Worm (Caenorhabditis elegans) whole organism, L2 larva: Measurements from ENCODE around the gene cyp-35A1.

Source experiments
- R02D3.7 ChIP-seq: fragments of 150-350 bp; optimal IDR thresholded peaks from 2 replicates; lab custom pipeline; 2014; ENCODE audit warnings: missing biosample characterization, missing genetic modification characterization
- Y55F3AM.14 ChIP-seq: fragments of 200-800 bp; sonication (Bioruptor generic); optimal IDR thresholded peaks from 2 replicates; lab custom pipeline; 2018; ENCODE audit warnings: mild to moderate bottlenecking, missing genetic modification characterization, missing compliant biosample characterization
- alr-1 ChIP-seq: fragments of 150-350 bp; optimal IDR thresholded peaks from 2 replicates; lab custom pipeline; 2014; ENCODE audit warnings: missing biosample characterization, missing genetic modification characterization
- aly-2 ChIP-seq: fragments of 150-350 bp; optimal IDR thresholded peaks from 2 replicates; lab custom pipeline; 2014; ENCODE audit warnings: missing biosample characterization, missing genetic modification characterization
- ama-1 ChIP-seq: fragments of 150-350 bp; optimal IDR thresholded peaks from 2 replicates; lab custom pipeline; 2018; ENCODE audit warnings: inconsistent platforms
- blmp-1 ChIP-seq: sonication (generic microtip); optimal IDR thresholded peaks from 2 replicates; lab custom pipeline; 2017; ENCODE audit warnings: missing genetic modification characterization, mild to moderate bottlenecking, missing compliant biosample characterization, antibody characterized with exemption, moderate library complexity; ENCODE audit not compliant: insufficient read depth
- ceh-16 ChIP-seq: fragments of 150-350 bp; optimal IDR thresholded peaks from 2 replicates; lab custom pipeline; 2014; ENCODE audit warnings: missing biosample characterization, missing genetic modification characterization
- crh-2 ChIP-seq: sonication (generic microtip); optimal IDR thresholded peaks from 2 replicates; lab custom pipeline; 2017; ENCODE audit warnings: missing biosample characterization, missing genetic modification characterization
- dmd-4 ChIP-seq: sonication (generic microtip); optimal IDR thresholded peaks from 2 replicates; lab custom pipeline; 2017; ENCODE audit warnings: missing biosample characterization, missing genetic modification characterization
- elt-1 ChIP-seq: fragments of 150-350 bp; optimal IDR thresholded peaks from 2 replicates; lab custom pipeline; 2014; ENCODE audit warnings: missing biosample characterization, missing genetic modification characterization
- fos-1 ChIP-seq: fragments of 150-350 bp; optimal IDR thresholded peaks from 2 replicates; lab custom pipeline; 2014; ENCODE audit warnings: missing biosample characterization, missing genetic modification characterization
- gmeb-1 ChIP-seq: fragments of 150-350 bp; optimal IDR thresholded peaks from 2 replicates; lab custom pipeline; 2014; ENCODE audit warnings: missing biosample characterization, missing genetic modification characterization
- lin-13 ChIP-seq: fragments of 150-350 bp; optimal IDR thresholded peaks from 2 replicates; lab custom pipeline; 2014; ENCODE audit warnings: missing biosample characterization, missing genetic modification reagents, missing genetic modification characterization
- lin-39 ChIP-seq: fragments of 150-350 bp; optimal IDR thresholded peaks from 2 replicates; lab custom pipeline; 2014; ENCODE audit warnings: missing biosample characterization, missing genetic modification reagents, missing genetic modification characterization
- mab-5 ChIP-seq: fragments of 150-350 bp; optimal IDR thresholded peaks from 2 replicates; lab custom pipeline; 2014; ENCODE audit warnings: missing biosample characterization, missing genetic modification characterization
- mbf-1 ChIP-seq: sonication (generic microtip); optimal IDR thresholded peaks from 2 replicates; lab custom pipeline; 2017; ENCODE audit warnings: missing biosample characterization, missing genetic modification characterization
- nhr-10 ChIP-seq: sonication (generic microtip); optimal IDR thresholded peaks from 2 replicates; lab custom pipeline; 2017; ENCODE audit warnings: missing biosample characterization, missing genetic modification characterization
- nhr-11 ChIP-seq: fragments of 150-350 bp; optimal IDR thresholded peaks from 2 replicates; lab custom pipeline; 2014; ENCODE audit warnings: missing biosample characterization, missing genetic modification characterization
- nhr-12 ChIP-seq: fragments of 150-350 bp; optimal IDR thresholded peaks from 2 replicates; lab custom pipeline; 2014; ENCODE audit warnings: missing biosample characterization, missing genetic modification characterization
- nhr-129 ChIP-seq: fragments of 150-350 bp; optimal IDR thresholded peaks from 2 replicates; lab custom pipeline; 2014; ENCODE audit warnings: missing biosample characterization, missing genetic modification characterization
- nhr-21 ChIP-seq: fragments of 150-350 bp; optimal IDR thresholded peaks from 2 replicates; lab custom pipeline; 2014; ENCODE audit warnings: missing biosample characterization, missing genetic modification characterization
- nhr-23 ChIP-seq: fragments of 150-350 bp; optimal IDR thresholded peaks from 2 replicates; lab custom pipeline; 2014; ENCODE audit warnings: missing biosample characterization, missing genetic modification reagents, missing genetic modification characterization
- nhr-25 ChIP-seq: fragments of 150-350 bp; sonication (generic microtip); optimal IDR thresholded peaks from 3 replicates; lab custom pipeline; 2014; ENCODE audit warnings: missing biosample characterization, missing genetic modification characterization
- nhr-6 ChIP-seq: fragments of 150-350 bp; optimal IDR thresholded peaks from 2 replicates; lab custom pipeline; 2014; ENCODE audit warnings: missing biosample characterization, missing genetic modification characterization
- nhr-77 ChIP-seq: fragments of 150-350 bp; optimal IDR thresholded peaks from 2 replicates; lab custom pipeline; 2014; ENCODE audit warnings: missing biosample characterization, missing genetic modification characterization
- peb-1 ChIP-seq: fragments of 150-350 bp; optimal IDR thresholded peaks from 2 replicates; lab custom pipeline; 2014; ENCODE audit warnings: missing biosample characterization, missing genetic modification characterization
- skn-1 ChIP-seq: sonication (generic microtip); optimal IDR thresholded peaks from 2 replicates; lab custom pipeline; 2017; ENCODE audit warnings: missing biosample characterization, missing genetic modification characterization
- sma-9 ChIP-seq, 2 experiments: fragments of 150-350 bp in 1 of 2; sonication (generic microtip) in 1 of 2; optimal IDR thresholded peaks; 2 replicates each; lab custom pipeline; 2014 to 2016; ENCODE audit warnings: missing genetic modification characterization in 2 of 2, mild to moderate bottlenecking in 1 of 2, missing biosample characterization in 1 of 2, missing compliant biosample characterization in 1 of 2, missing genetic modification reagents in 1 of 2, moderate library complexity in 1 of 2
- snpc-4 ChIP-seq: fragments of 150-350 bp; optimal IDR thresholded peaks from 2 replicates; lab custom pipeline; 2014; ENCODE audit warnings: missing biosample characterization, missing genetic modification characterization
- unc-39 ChIP-seq: fragments of 150-350 bp; optimal IDR thresholded peaks from 2 replicates; lab custom pipeline; 2014; ENCODE audit warnings: missing biosample characterization, missing genetic modification characterization
- unc-55 ChIP-seq: fragments of 150-350 bp; sonication (generic microtip); optimal IDR thresholded peaks from 3 replicates; lab custom pipeline; 2014; ENCODE audit warnings: missing biosample characterization, missing genetic modification reagents, missing genetic modification characterization
- unc-62 ChIP-seq: fragments of 150-350 bp; optimal IDR thresholded peaks from 2 replicates; lab custom pipeline; 2014; ENCODE audit warnings: missing biosample characterization, missing genetic modification reagents, missing genetic modification characterization
- zag-1 ChIP-seq: fragments of 150-350 bp; optimal IDR thresholded peaks from 2 replicates; lab custom pipeline; 2014; ENCODE audit warnings: missing biosample characterization, missing genetic modification characterization
- ztf-11 ChIP-seq: sonication (generic microtip); optimal IDR thresholded peaks from 2 replicates; lab custom pipeline; 2017; ENCODE audit warnings: missing biosample characterization, missing genetic modification characterization
- ztf-4 ChIP-seq: fragments of 150-350 bp; optimal IDR thresholded peaks from 2 replicates; lab custom pipeline; 2014; ENCODE audit warnings: missing biosample characterization, missing genetic modification characterization

cyp-35A1 gene

ce11 chrV:7369578-7369977, 8.0 kb upstream of the cyp-35A1 start, which contains the start of gene srj-14:
srj-14 (plus strand) TSS chrV:7369708.
- TF ChIP-seq lin-39 (tag; lab: Kevin White, UChicago) (no peak), unc-62 (GFP tag; lab: Kevin White, UChicago) (no peak), crh-2 (no peak), blmp-1 (no peak), zag-1 (tag; lab: Kevin White, UChicago) (no peak), ama-1 (lab: Kevin White, UChicago) (no peak), lin-13 (GFP tag; lab: Kevin White, UChicago) (no peak)
- TF ChIP-seq, all 48 proteins: peak for 0

DNA sequence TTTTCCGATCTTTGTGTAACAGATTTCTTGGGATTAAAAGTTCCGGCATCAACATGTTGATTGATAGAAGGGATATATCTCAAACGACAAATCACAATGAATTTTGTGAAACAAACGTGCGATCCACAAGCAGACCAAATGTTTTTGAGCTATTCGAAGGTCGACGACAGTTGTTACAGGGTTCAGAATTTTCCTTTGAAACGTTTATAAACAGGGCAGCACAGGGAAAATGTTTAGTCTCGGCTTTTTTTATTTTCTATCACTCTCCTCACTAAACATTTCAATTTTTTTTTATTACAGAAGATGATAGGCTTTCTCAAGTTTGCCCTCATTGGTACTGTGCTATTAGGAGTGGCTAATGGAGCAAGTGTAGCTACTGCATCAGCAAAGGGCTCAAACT, 3.4 kb upstream of the cyp-35A1 start, which contains the start of gene exc-13:
Gene exc-13 (plus strand): TSS at position 301 of the 400 bp plus-strand sequence.
- TF ChIP-seq nhr-6 (tag; lab: Kevin White, UChicago), result no peak
- no peak for TF ChIP-seq nhr-21
- TF ChIP-seq unc-55 (GFP tag; lab: Kevin White, UChicago), result no peak
- TF ChIP-seq peb-1, result no peak
- no peak for TF ChIP-seq Y55F3AM.14
- no peak for TF ChIP-seq dmd-4
- no peak for TF ChIP-seq zag-1 (tag; lab: Kevin White, UChicago)
- TF ChIP-seq blmp-1, result no peak
- no peak for TF ChIP-seq crh-2
- no peak for TF ChIP-seq alr-1 (tag; lab: Kevin White, UChicago)
- no peak for TF ChIP-seq nhr-12 (tag; lab: Kevin White, UChicago)
- no peak for TF ChIP-seq ama-1 (lab: Kevin White, UChicago)
- no peak for TF ChIP-seq unc-62 (GFP tag; lab: Kevin White, UChicago)
- no peak for TF ChIP-seq snpc-4
- TF ChIP-seq ztf-11, result no peak
- TF ChIP-seq nhr-11 (tag; lab: Kevin White, UChicago), result no peak
- TF ChIP-seq gmeb-1 (tag; lab: Kevin White, UChicago), result no peak
- no peak for TF ChIP-seq nhr-129
- no peak for TF ChIP-seq sma-9 (GFP tag; optimal IDR thresholded peaks at IDR 0.05; lab: Kevin White, UChicago)
- TF ChIP-seq sma-9 (tag; optimal IDR thresholded peaks at IDR 0.05; lab: Kevin White, UChicago), result no peak

- TF ChIP-seq gmeb-1 (tag; lab: Kevin White, UChicago), result peak; percentile 27
- TF ChIP-seq nhr-23 (tag; lab: Kevin White, UChicago), result no peak
- TF ChIP-seq fos-1, result peak; percentile 67
- TF ChIP-seq alr-1 (tag; lab: Kevin White, UChicago), result no peak
Measured at ce11 chrV:7364059-7364458, 2.5 kb upstream of the cyp-35A1 start, which contains the start of gene cyp-35A2. cyp-35A2 (minus strand) TSS chrV:7364182.

ce11 chrV:7357132-7357531, 4.4 kb downstream of the cyp-35A1 start, which contains the start of gene C03G6.6:
C03G6.6 (plus strand) TSS chrV:7357432.
- TF ChIP-seq Y55F3AM.14, result no peak
- TF ChIP-seq dmd-4, result no peak
- no peak for TF ChIP-seq nhr-10 (tag; lab: Kevin White, UChicago)
- TF ChIP-seq peb-1, result no peak
- no peak for TF ChIP-seq aly-2 (tag; lab: Kevin White, UChicago)
- TF ChIP-seq mab-5, result no peak
- no peak for TF ChIP-seq unc-39
- TF ChIP-seq ztf-4 (tag; lab: Kevin White, UChicago), result no peak
- TF ChIP-seq mbf-1 (tag; lab: Kevin White, UChicago), result no peak
- TF ChIP-seq nhr-21, result no peak
- TF ChIP-seq nhr-129, result no peak

ce11 chrV:7356684-7357083, 4.9 kb downstream of the cyp-35A1 start, which contains the start of gene C03G6.21:
C03G6.21 (minus strand) TSS chrV:7356784.
- TF ChIP-seq ceh-16 (no peak), skn-1 (no peak), nhr-25 (tag; lab: Kevin White, UChicago) (no peak), lin-39 (tag; lab: Kevin White, UChicago) (no peak), blmp-1 (no peak), elt-1 (tag; lab: Kevin White, UChicago) (no peak), ztf-11 (no peak), R02D3.7 (tag; lab: Kevin White, UChicago) (no peak), nhr-77 (tag; lab: Kevin White, UChicago) (no peak)
